Fruit fly (Drosophila melanogaster) S2 (cell line): ENCODE data around the gene Or67d.

ENCODE experiments used
- CG8478 ChIP-seq: fragments of >200 bp; optimal IDR thresholded peaks from 2 replicates; lab custom pipeline; 2018
- CTCF ChIP-seq, 2 experiments: fragments of >200 bp; optimal IDR thresholded peaks; 2 replicates each; lab custom pipeline; 2018

Gene Or67d

dm6 chr3L:10306304-10306908 is 33.4 kb downstream of the Or67d start:
- TF ChIP-seq CG8478 (lab: Kevin White, UChicago) (no peak), CTCF (optimal IDR thresholded peaks at IDR 0.05; lab: Kevin White, UChicago) (no peak)

dm6 chr3L:10308079-10308825 is 35.2 kb downstream of the Or67d start:
- no peak for TF ChIP-seq CTCF (optimal IDR thresholded peaks at IDR 0.05; lab: Kevin White, UChicago)

dm6 chr3L:10309494-10309893 is 36.5 kb downstream of the Or67d start:
- TF ChIP-seq CG8478 (lab: Kevin White, UChicago) (no peak), CTCF (optimal IDR thresholded peaks at IDR 0.05; lab: Kevin White, UChicago) (no peak)

- TF ChIP-seq CG8478 (lab: Kevin White, UChicago) (no peak), CTCF (optimal IDR thresholded peaks at IDR 0.05; lab: Kevin White, UChicago) (no peak)
Observed at dm6 chr3L:10314901-10315300, 41.9 kb downstream of the Or67d start.

dm6 chr3L:10315823-10316222 is 42.8 kb downstream of the Or67d start:
- TF ChIP-seq CG8478 (lab: Kevin White, UChicago): no peak
- TF ChIP-seq CTCF (optimal IDR thresholded peaks at IDR 0.05; lab: Kevin White, UChicago): no peak

- TF ChIP-seq CG8478 (lab: Kevin White, UChicago) (no peak), CTCF (optimal IDR thresholded peaks at IDR 0.05; lab: Kevin White, UChicago) (no peak)
Observed at dm6 chr3L:10318356-10318755, 45.4 kb downstream of the Or67d start.

- TF ChIP-seq CG8478 (lab: Kevin White, UChicago): no peak
- peak; percentile 85 to 93 for TF ChIP-seq CTCF (optimal IDR thresholded peaks at IDR 0.05; lab: Kevin White, UChicago)
Observed at dm6 chr3L:10320802-10321201, 47.8 kb downstream of the Or67d start.

dm6 chr3L:10321735-10322319 is 48.8 kb downstream of the Or67d start:
- no peak for TF ChIP-seq CG8478 (lab: Kevin White, UChicago)
- TF ChIP-seq CTCF (optimal IDR thresholded peaks at IDR 0.05; lab: Kevin White, UChicago): peak; percentile 62 to 83
